Fruit fly (Drosophila melanogaster) whole organism, adult: ENCODE data around the gene ldd.

ENCODE experiments used
- CG11617 ChIP-seq: fragments of 200-800 bp; sonication (Bioruptor generic); optimal IDR thresholded peaks from 2 replicates; lab custom pipeline; 2017; ENCODE audit warnings: mild to moderate bottlenecking, missing biosample characterization, missing genetic modification reagents, missing genetic modification characterization
- CG12768 ChIP-seq: fragments of 200-800 bp; sonication (Bioruptor generic); optimal IDR thresholded peaks from 2 replicates; lab custom pipeline; 2017; ENCODE audit warnings: missing biosample characterization, missing genetic modification characterization, mild to moderate bottlenecking, moderate library complexity, missing genetic modification reagents
- CG14711 ChIP-seq: fragments of 200-800 bp; sonication (Bioruptor generic); optimal IDR thresholded peaks from 2 replicates; lab custom pipeline; 2018; ENCODE audit warnings: missing biosample characterization, mild to moderate bottlenecking, missing genetic modification characterization, moderate library complexity
- CG1620 ChIP-seq: fragments of 200-800 bp; sonication (Bioruptor generic); optimal IDR thresholded peaks from 2 replicates; lab custom pipeline; 2016; ENCODE audit warnings: missing biosample characterization, missing genetic modification characterization
- CG33017 ChIP-seq: fragments of 200-800 bp; sonication (Bioruptor generic); optimal IDR thresholded peaks from 2 replicates; lab custom pipeline; 2018; ENCODE audit warnings: missing biosample characterization, mild to moderate bottlenecking, missing genetic modification characterization, moderate library complexity
- CG5204 ChIP-seq: fragments of 200-800 bp; sonication (Bioruptor generic); optimal IDR thresholded peaks from 2 replicates; lab custom pipeline; 2016; ENCODE audit warnings: missing biosample characterization, missing genetic modification characterization
- CG7045 ChIP-seq: fragments of 200-800 bp; sonication (Bioruptor generic); optimal IDR thresholded peaks from 2 replicates; lab custom pipeline; 2017; ENCODE audit warnings: missing biosample characterization, mild to moderate bottlenecking, missing genetic modification characterization
- CG7101 ChIP-seq: fragments of 200-800 bp; sonication (Bioruptor generic); optimal IDR thresholded peaks from 2 replicates; lab custom pipeline; 2018; ENCODE audit warnings: missing biosample characterization, mild to moderate bottlenecking, missing genetic modification characterization, moderate library complexity
- Clk ChIP-seq: fragments of 200-800 bp; sonication (Bioruptor generic); optimal IDR thresholded peaks from 2 replicates; lab custom pipeline; 2017; ENCODE audit warnings: missing biosample characterization, missing genetic modification characterization
- Crg-1 ChIP-seq: fragments of 200-800 bp; sonication (Bioruptor generic); optimal IDR thresholded peaks from 2 replicates; lab custom pipeline; 2016; ENCODE audit warnings: missing biosample characterization, missing genetic modification characterization
- Hr96 ChIP-seq: fragments of 200-800 bp; sonication (Bioruptor generic); optimal IDR thresholded peaks from 2 replicates; lab custom pipeline; 2016; ENCODE audit warnings: missing biosample characterization, missing genetic modification characterization
- Mnt ChIP-seq: fragments of 200-800 bp; sonication (Bioruptor generic); optimal IDR thresholded peaks from 2 replicates; lab custom pipeline; 2016; ENCODE audit warnings: missing biosample characterization, mild to moderate bottlenecking, missing genetic modification characterization
- bab1 ChIP-seq: fragments of 200-800 bp; sonication (Bioruptor generic); optimal IDR thresholded peaks from 3 replicates; lab custom pipeline; 2019; ENCODE audit warnings: missing biosample characterization, mild to moderate bottlenecking, missing genetic modification characterization, moderate library complexity
- cic ChIP-seq: fragments of 200-800 bp; sonication (Bioruptor generic); optimal IDR thresholded peaks from 2 replicates; lab custom pipeline; 2017; ENCODE audit warnings: missing biosample characterization, mild to moderate bottlenecking, missing genetic modification characterization, moderate library complexity
- cnc ChIP-seq, 2 experiments: fragments of >200 bp; optimal IDR thresholded peaks; 2 replicates each; lab custom pipeline; 2017
- kay ChIP-seq: fragments of 200-800 bp; sonication (Bioruptor generic); peaks from one replicate; lab custom pipeline; 2016; ENCODE audit warnings: missing biosample characterization, missing genetic modification characterization, borderline replicate concordance
- ovo ChIP-seq: fragments of 200-800 bp; sonication (Bioruptor generic); optimal IDR thresholded peaks from 2 replicates; lab custom pipeline; 2016; ENCODE audit warnings: missing biosample characterization, missing genetic modification characterization
- pad ChIP-seq: fragments of 200-800 bp; sonication (Bioruptor generic); optimal IDR thresholded peaks from 3 replicates; lab custom pipeline; 2017; ENCODE audit warnings: missing biosample characterization, missing genetic modification characterization, mild to moderate bottlenecking, moderate library complexity, missing genetic modification reagents
- tj ChIP-seq: fragments of 200-800 bp; sonication (Bioruptor generic); optimal IDR thresholded peaks from 3 replicates; lab custom pipeline; 2017; ENCODE audit warnings: missing biosample characterization, mild to moderate bottlenecking, missing genetic modification characterization, moderate library complexity
- toe ChIP-seq: fragments of 200-800 bp; sonication (Bioruptor generic); optimal IDR thresholded peaks from 2 replicates; lab custom pipeline; 2016; ENCODE audit warnings: missing biosample characterization, missing genetic modification characterization

Gene ldd

DNA sequence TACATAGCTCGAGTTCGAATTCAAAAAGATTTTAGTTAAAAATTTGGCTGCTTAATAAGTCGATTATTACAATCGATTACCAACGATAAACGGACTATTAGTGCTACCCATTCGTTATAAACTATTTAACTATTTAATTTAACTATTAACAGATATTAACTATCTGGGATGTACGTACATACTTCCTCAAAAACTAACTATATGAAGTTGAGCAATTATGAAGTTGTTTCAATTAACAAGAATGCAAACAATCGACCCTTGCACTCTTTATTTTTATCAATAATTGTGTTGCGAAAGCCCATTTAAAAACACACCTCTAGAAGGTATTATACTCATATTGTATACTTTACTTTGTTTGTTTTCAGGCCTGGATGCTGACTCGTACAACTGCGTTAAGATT is 17.2 kb upstream of the ldd start, which contains the start of gene CG1503:
TSS of gene CG1503 (minus strand) at position 101 of the 400 bp plus-strand sequence.
- TF ChIP-seq CG11617 (GFP tag; lab: Kevin White, UChicago) (no peak), CG33017 (no peak), CG7045 (GFP tag; lab: Kevin White, UChicago) (no peak), ovo (GFP tag; lab: Kevin White, UChicago) (no peak), Crg-1 (GFP tag; lab: Kevin White, UChicago) (no peak), CG14711 (tag; lab: Kevin White, UChicago) (no peak), CG1620 (GFP tag; lab: Kevin White, UChicago) (no peak), pad (no peak), tj (GFP tag; lab: Kevin White, UChicago) (no peak), cnc (optimal IDR thresholded peaks at IDR 0.05; lab: Kevin White, UChicago) (no peak)

- TF ChIP-seq Mnt (peak; percentile 73), kay (GFP tag; lab: Kevin White, UChicago) (no peak), bab1 (GFP tag; lab: Kevin White, UChicago) (peak; percentile 63), CG7101 (tag; lab: Kevin White, UChicago) (no peak), CG33017 (no peak), ovo (GFP tag; lab: Kevin White, UChicago) (peak; percentile 31), pad (peak; percentile 3), CG1620 (GFP tag; lab: Kevin White, UChicago) (peak; percentile 21), CG14711 (tag; lab: Kevin White, UChicago) (no peak), Clk (no peak), CG12768 (GFP tag; lab: Kevin White, UChicago) (no peak), CG5204 (GFP tag; lab: Kevin White, UChicago) (no peak), tj (GFP tag; lab: Kevin White, UChicago) (no peak), cic (GFP tag; lab: Kevin White, UChicago) (no peak), Hr96 (GFP tag; lab: Kevin White, UChicago) (no peak), CG11617 (GFP tag; lab: Kevin White, UChicago) (no peak), CG7045 (GFP tag; lab: Kevin White, UChicago) (no peak), Crg-1 (GFP tag; lab: Kevin White, UChicago) (no peak), toe (GFP tag; lab: Kevin White, UChicago) (no peak), cnc (optimal IDR thresholded peaks at IDR 0.05; lab: Kevin White, UChicago) (no peak)
These were observed 6.5 kb upstream of the ldd start, which contains the start of the genes unc and CG15445 for dm6 chrX:21116864-21117464. TSS of gene unc (minus strand) at chrX:21116914. TSS of gene CG15445 (plus strand) at chrX:21117159.

DNA sequence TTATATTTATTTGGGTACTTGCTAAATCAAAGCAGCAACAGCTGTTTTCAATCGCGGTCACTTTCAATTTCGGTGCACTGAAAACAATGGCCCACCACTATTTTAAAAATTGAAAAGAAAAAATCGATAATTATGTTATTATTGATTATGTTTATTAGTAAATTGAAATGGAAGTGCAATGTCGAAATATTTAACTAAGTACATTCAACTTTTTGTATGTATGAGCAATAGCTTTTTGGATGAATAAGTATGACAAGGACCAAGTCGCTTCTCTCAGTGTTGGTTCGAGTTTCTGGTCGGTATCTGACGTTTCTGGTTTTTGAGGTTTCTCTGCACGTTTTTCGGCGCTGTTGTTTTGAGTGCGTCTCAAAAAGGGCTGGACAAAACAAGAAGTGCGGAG is 742 bp downstream of the ldd start:
- TF ChIP-seq bab1 (GFP tag; lab: Kevin White, UChicago) (peak; percentile 82), CG33017 (no peak), Hr96 (GFP tag; lab: Kevin White, UChicago) (no peak), CG14711 (tag; lab: Kevin White, UChicago) (peak; percentile 12), CG7101 (tag; lab: Kevin White, UChicago) (peak; percentile 2), kay (GFP tag; lab: Kevin White, UChicago) (no peak), pad (no peak)

- TF ChIP-seq tj (GFP tag; lab: Kevin White, UChicago): peak; percentile 91
- TF ChIP-seq toe (GFP tag; lab: Kevin White, UChicago): no peak
- TF ChIP-seq CG11617 (GFP tag; lab: Kevin White, UChicago): no peak
- no peak for TF ChIP-seq CG7045 (GFP tag; lab: Kevin White, UChicago)
These were observed 2.6 kb downstream of the ldd start for dm6 chrX:21125966-21126553.

DNA sequence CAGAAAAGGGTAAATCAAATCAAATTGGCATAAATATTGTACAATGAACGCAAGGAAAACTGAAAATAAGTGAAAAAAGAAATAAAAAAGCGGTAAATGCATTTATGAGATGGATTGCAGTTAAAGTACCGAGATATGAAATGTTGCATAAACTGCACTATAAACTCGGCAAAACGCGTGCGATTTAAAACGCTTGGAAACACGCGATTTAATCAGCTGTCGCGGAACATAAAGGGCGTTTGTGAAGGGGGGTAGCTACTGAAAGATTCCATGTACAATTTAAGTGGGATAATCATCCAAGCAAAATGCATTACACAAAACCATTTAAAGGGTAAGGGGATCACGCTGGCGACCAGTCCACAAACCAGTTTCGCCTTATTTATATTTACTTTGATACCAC is 3.4 kb downstream of the ldd start:
- TF ChIP-seq cnc (optimal IDR thresholded peaks at IDR 0.05; lab: Kevin White, UChicago) (no peak), CG7101 (tag; lab: Kevin White, UChicago) (no peak), CG5204 (GFP tag; lab: Kevin White, UChicago) (no peak), CG11617 (GFP tag; lab: Kevin White, UChicago) (no peak), Hr96 (GFP tag; lab: Kevin White, UChicago) (no peak)

DNA sequence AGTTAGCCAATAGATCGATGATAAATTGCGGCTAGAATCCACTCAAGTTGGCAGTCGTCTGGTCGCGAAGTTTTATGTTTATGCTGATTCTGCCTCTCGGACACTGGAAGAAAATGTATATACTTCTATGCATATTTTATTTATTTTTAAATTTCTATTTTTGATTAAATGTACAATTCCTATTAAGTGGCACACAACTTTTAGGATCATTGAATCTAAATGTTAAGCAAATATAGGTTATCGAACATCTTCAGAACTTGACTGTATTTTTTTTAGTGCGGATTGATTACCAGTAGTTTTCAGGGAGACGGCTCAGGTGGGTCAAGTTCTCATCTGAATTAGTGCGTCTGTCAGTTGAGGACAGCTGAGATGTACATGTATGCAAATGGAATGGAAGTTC is 3.8 kb downstream of the ldd start:
- TF ChIP-seq CG5204 (GFP tag; lab: Kevin White, UChicago) (no peak), CG33017 (no peak), CG1620 (GFP tag; lab: Kevin White, UChicago) (no peak), cnc (optimal IDR thresholded peaks at IDR 0.05; lab: Kevin White, UChicago) (no peak), Clk (no peak), kay (GFP tag; lab: Kevin White, UChicago) (no peak), toe (GFP tag; lab: Kevin White, UChicago) (no peak), Hr96 (GFP tag; lab: Kevin White, UChicago) (no peak), ovo (GFP tag; lab: Kevin White, UChicago) (no peak), CG7045 (GFP tag; lab: Kevin White, UChicago) (no peak), CG7101 (tag; lab: Kevin White, UChicago) (no peak), cic (GFP tag; lab: Kevin White, UChicago) (no peak), Crg-1 (GFP tag; lab: Kevin White, UChicago) (no peak), bab1 (GFP tag; lab: Kevin White, UChicago) (no peak), pad (no peak), tj (GFP tag; lab: Kevin White, UChicago) (no peak)
